Fruit fly (Drosophila melanogaster): ENCODE results near the gene VhaM9.7-a.

Gene VhaM9.7-a

DNA sequence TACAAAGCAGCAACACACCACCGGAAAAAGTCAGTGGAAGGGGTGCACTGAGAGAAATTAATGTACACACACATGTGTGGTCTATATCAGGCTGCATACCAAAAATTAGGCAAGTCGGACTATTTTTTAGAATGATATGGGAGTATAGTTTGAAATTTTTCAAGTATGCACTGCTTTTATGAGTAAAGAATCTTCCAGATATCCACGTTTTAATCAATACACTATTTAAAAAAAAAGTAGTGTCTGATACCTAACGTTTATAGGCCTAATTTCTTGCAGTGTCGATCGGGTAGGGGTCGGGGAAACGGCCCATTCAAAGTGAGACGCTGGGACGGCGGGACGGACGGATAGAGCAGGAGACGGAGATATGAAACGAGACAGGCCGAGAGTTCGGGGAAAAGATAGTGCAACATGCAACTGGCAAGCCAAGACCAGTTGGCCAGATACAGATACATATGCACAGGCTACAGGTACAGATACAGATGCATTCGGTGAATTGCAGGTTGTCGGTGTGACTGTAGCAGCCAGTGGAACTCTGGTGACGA, 32.1 kb upstream of the VhaM9.7-a start (continued):
- TF ChIP-seq pdm3 (GFP tag; optimal IDR thresholded peaks at IDR 0.05) (peak; percentile 93), achi (GFP tag; optimal IDR thresholded peaks at IDR 0.05) (peak; percentile 89), Gug (GFP tag; IDR thresholded peaks at IDR 0.05) (peak; percentile 85), salr (GFP tag; optimal IDR thresholded peaks at IDR 0.05) (peak; percentile 86 to 92), Sox102F (GFP tag; optimal IDR thresholded peaks at IDR 0.05) (peak; percentile 39), fd85E (GFP tag; optimal IDR thresholded peaks at IDR 0.05) (peak; percentile 55), CG8632 (GFP tag; optimal IDR thresholded peaks at IDR 0.05) (peak; percentile 82), Ets21C (GFP tag; optimal IDR thresholded peaks at IDR 0.05) (no peak), Sox14 (GFP tag; optimal IDR thresholded peaks at IDR 0.05) (peak; percentile 91), topi (GFP tag; optimal IDR thresholded peaks at IDR 0.05) (peak; percentile 72), CG11294 (GFP tag; IDR thresholded peaks at IDR 0.05) (peak; percentile 73), CG6163 (GFP tag; IDR thresholded peaks at IDR 0.05) (peak; percentile 87), CG8119 (GFP tag; IDR thresholded peaks at IDR 0.05) (peak; percentile 96), Hr38 (GFP tag; optimal IDR thresholded peaks at IDR 0.05) (no peak), Eip75B (GFP tag; optimal IDR thresholded peaks at IDR 0.05) (peak; percentile 93), CG1621 (tag; optimal IDR thresholded peaks at IDR 0.05) (peak; percentile 88), CG4318 (GFP tag; optimal IDR thresholded peaks at IDR 0.05) (peak; percentile 93), CG6792 (GFP tag; optimal IDR thresholded peaks at IDR 0.05) (peak; percentile 83), CG11762 (GFP tag; optimal IDR thresholded peaks at IDR 0.05; ENCODE audit: insufficient read depth) (peak; percentile 91), Met (GFP tag; optimal IDR thresholded peaks at IDR 0.05) (peak; percentile 66), eg (GFP tag; IDR thresholded peaks at IDR 0.05) (peak; percentile 90)

dm6 chr3L:4231401-4232014, 31.0 kb upstream of the VhaM9.7-a start:
- TF ChIP-seq svp (GFP tag) (peak; percentile 96), Hr4 (GFP tag; optimal IDR thresholded peaks at IDR 0.05) (no peak), CG16779 (tag; optimal IDR thresholded peaks at IDR 0.05) (no peak), CG8119 (GFP tag; IDR thresholded peaks at IDR 0.05) (no peak), Sox15 (GFP tag; optimal IDR thresholded peaks at IDR 0.05) (no peak)

DNA sequence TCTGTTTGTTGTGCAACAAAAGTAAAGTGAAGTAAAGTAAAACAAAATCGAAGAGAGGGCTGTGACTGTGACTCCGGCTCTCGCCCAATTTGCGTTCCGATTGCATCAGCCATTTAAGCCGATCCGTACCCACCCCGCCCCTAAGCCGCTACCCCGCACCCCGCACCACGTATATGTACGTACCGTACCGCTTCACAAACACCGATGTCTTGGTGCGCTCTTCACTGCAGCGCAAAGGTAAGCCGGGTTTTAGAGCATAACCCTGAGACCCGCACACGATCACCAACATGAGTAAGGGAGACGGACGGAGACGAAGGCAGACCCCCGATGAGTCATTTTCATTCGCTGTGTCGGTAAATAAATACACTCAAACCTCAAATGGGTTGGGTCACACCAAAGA, 30.3 kb upstream of the VhaM9.7-a start:
- TF ChIP-seq CG1621 (tag; optimal IDR thresholded peaks at IDR 0.05) (peak; percentile 22), Sox102F (GFP tag; optimal IDR thresholded peaks at IDR 0.05) (no peak)

DNA sequence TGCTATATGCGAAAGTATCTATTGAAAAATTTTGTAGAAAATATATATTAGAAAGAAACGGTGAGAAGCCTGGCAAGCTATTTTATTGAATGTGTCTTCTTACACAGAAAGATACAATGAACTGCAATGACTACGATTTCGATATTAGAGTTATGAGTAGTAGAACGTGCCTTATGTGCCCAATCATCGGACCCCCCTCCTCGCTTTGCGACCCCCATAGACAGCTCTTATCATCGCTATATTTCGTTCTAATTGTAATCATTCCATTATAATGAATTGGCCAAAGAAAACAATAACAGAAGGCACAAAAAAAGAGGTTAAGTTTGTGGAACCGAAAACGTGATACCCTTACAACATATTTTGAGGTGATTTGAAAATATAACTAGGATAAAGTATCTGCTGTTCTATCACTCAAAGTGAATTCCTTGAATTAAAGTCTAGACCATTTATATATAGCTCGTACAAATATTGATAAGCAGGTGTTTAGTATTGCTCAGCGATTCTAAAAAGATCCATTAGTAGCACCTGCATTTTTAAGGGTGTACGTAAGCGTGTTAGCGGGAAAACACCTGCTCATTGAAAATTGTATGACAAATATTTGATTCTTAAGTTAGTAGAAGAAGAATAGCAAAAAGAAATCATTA, 29.7 kb upstream of the VhaM9.7-a start:
- TF ChIP-seq CG6808 (GFP tag; optimal IDR thresholded peaks at IDR 0.05) (no peak), spab (GFP tag; optimal IDR thresholded peaks at IDR 0.05) (no peak), Eip78C (GFP tag) (peak; percentile 50), esn (GFP tag; optimal IDR thresholded peaks at IDR 0.05) (peak; percentile 14), Hr39 (GFP tag; optimal IDR thresholded peaks at IDR 0.05) (peak; percentile 23), vri (GFP tag; optimal IDR thresholded peaks at IDR 0.05) (peak; percentile 18), svp (GFP tag) (peak; percentile 18)

- TF ChIP-seq svp (GFP tag) = peak; percentile 84
- no peak for TF ChIP-seq fd85E (GFP tag; optimal IDR thresholded peaks at IDR 0.05)
- no peak for TF ChIP-seq Hr4 (GFP tag; optimal IDR thresholded peaks at IDR 0.05)
- TF ChIP-seq Gug (GFP tag; IDR thresholded peaks at IDR 0.05) = no peak
- no peak for TF ChIP-seq CG1621 (tag; optimal IDR thresholded peaks at IDR 0.05)
- TF ChIP-seq CG15336 (GFP tag; IDR thresholded peaks at IDR 0.05) = 0 out of 2 replicates have a peak, but pooled peaks have one; percentile 18
- TF ChIP-seq CG11762 (GFP tag; optimal IDR thresholded peaks at IDR 0.05; ENCODE audit: insufficient read depth) = no peak
- TF ChIP-seq acj6 (GFP tag; optimal IDR thresholded peaks at IDR 0.05) = no peak
- TF ChIP-seq CG4318 (GFP tag; optimal IDR thresholded peaks at IDR 0.05) = no peak
- no peak for TF ChIP-seq CG6854 (GFP tag; optimal IDR thresholded peaks at IDR 0.05)
- no peak for TF ChIP-seq Hr39 (GFP tag; optimal IDR thresholded peaks at IDR 0.05)
- no peak for TF ChIP-seq CG7368 (GFP tag; optimal IDR thresholded peaks at IDR 0.05)
- TF ChIP-seq CG8119 (GFP tag; IDR thresholded peaks at IDR 0.05) = no peak
- no peak for TF ChIP-seq salr (GFP tag; optimal IDR thresholded peaks at IDR 0.05)
- TF ChIP-seq Smox (GFP tag; optimal IDR thresholded peaks at IDR 0.05) = no peak
- no peak for TF ChIP-seq Ets96B (tag; optimal IDR thresholded peaks at IDR 0.05)
- no peak for TF ChIP-seq esn (GFP tag; optimal IDR thresholded peaks at IDR 0.05)
- TF ChIP-seq Sox15 (GFP tag; optimal IDR thresholded peaks at IDR 0.05) = no peak
- peak; percentile 42 for TF ChIP-seq fkh (GFP tag; optimal IDR thresholded peaks at IDR 0.05)
- no peak for TF ChIP-seq achi (GFP tag; optimal IDR thresholded peaks at IDR 0.05)
- TF ChIP-seq Ets21C (GFP tag; optimal IDR thresholded peaks at IDR 0.05) = no peak
- no peak for TF ChIP-seq CG3032 (tag; optimal IDR thresholded peaks at IDR 0.05)
- TF ChIP-seq net (GFP tag; optimal IDR thresholded peaks at IDR 0.05) = no peak
These were observed 28.8 kb upstream of the VhaM9.7-a start for dm6 chr3L:4233603-4234277.

Measured in whole organism, prepupa.